Fruit fly (Drosophila melanogaster): Measurements from ENCODE around the gene CG9386.

Gene CG9386

dm6 chr3R:9598099-9598498, 42.9 kb upstream of the CG9386 start (continued):
- TF ChIP-seq zfh2 (GFP tag; optimal IDR thresholded peaks at IDR 0.05) (no peak), Adf1 (GFP tag; IDR thresholded peaks at IDR 0.05) (no peak), dpn (GFP tag; optimal IDR thresholded peaks at IDR 0.05) (peak in 1 of 2 experiments; percentile 20), Ets65A (GFP tag) (no peak), BtbVII (GFP tag; optimal IDR thresholded peaks at IDR 0.05) (no peak), CG1792 (GFP tag; optimal IDR thresholded peaks at IDR 0.05) (no peak), Dbx (GFP tag; IDR thresholded peaks at IDR 0.05) (no peak), crc (GFP tag; optimal IDR thresholded peaks at IDR 0.05) (no peak), chif (GFP tag; optimal IDR thresholded peaks at IDR 0.05) (peak; percentile 56 to 76), CG8924 (tag; optimal IDR thresholded peaks at IDR 0.05) (peak; percentile 46), CG2712 (tag; optimal IDR thresholded peaks at IDR 0.05) (peak; percentile 78), CG11723 (GFP tag; optimal IDR thresholded peaks at IDR 0.05) (peak; percentile 29), so (GFP tag; IDR thresholded peaks at IDR 0.05) (0 out of 3 replicates have a peak, but pooled peaks have one; percentile 15), CG4282 (GFP tag; optimal IDR thresholded peaks at IDR 0.05) (no peak), bsh (GFP tag; optimal IDR thresholded peaks at IDR 0.05) (peak; percentile 67 to 83), CG1603 (tag; optimal IDR thresholded peaks at IDR 0.05) (peak; percentile 82), insv (GFP tag; optimal IDR thresholded peaks at IDR 0.05) (no peak), MTF-1 (GFP tag; optimal IDR thresholded peaks at IDR 0.05; ENCODE audit: borderline replicate concordance) (no peak), gem (tag; optimal IDR thresholded peaks at IDR 0.05) (peak; percentile 78), CG11504 (tag; optimal IDR thresholded peaks at IDR 0.05) (peak; percentile 74), dati (GFP tag; IDR thresholded peaks at IDR 0.05) (no peak), pb (GFP tag; optimal IDR thresholded peaks at IDR 0.05) (no peak), dmrt99B (tag; optimal IDR thresholded peaks at IDR 0.05) (peak; percentile 71), CG10209 (GFP tag; optimal IDR thresholded peaks at IDR 0.05) (peak; percentile 58), CG15601 (tag; optimal IDR thresholded peaks at IDR 0.05) (peak; percentile 19), Ravus (GFP tag; IDR thresholded peaks at IDR 0.05) (no peak), CG30020 (tag; optimal IDR thresholded peaks at IDR 0.05) (no peak), ash1 (GFP tag; optimal IDR thresholded peaks at IDR 0.05) (no peak), nerfin-2 (GFP tag; IDR thresholded peaks at IDR 0.05; ENCODE audit: partially characterized antibody) (no peak), CG15479 (GFP tag; optimal IDR thresholded peaks at IDR 0.05) (no peak), CG8478 (optimal IDR thresholded peaks at IDR 0.05) (no peak), bowl (GFP tag; IDR thresholded peaks at IDR 0.05) (no peak), unpg (GFP tag; optimal IDR thresholded peaks at IDR 0.05) (peak; percentile 63), CG9437 (GFP tag; optimal IDR thresholded peaks at IDR 0.05) (no peak), HLH3B (GFP tag; IDR thresholded peaks at IDR 0.05) (0 out of 2 replicates have a peak, but pooled peaks have one; percentile 31), CG13775 (GFP tag; optimal IDR thresholded peaks at IDR 0.05) (peak; percentile 8), dmrt11E (tag; optimal IDR thresholded peaks at IDR 0.05) (peak; percentile 78), CHES-1-like (GFP tag; optimal IDR thresholded peaks at IDR 0.05) (no peak), CG6175 (GFP tag; IDR thresholded peaks at IDR 0.05) (no peak), CG3163 (GFP tag; optimal IDR thresholded peaks at IDR 0.05) (no peak), CG11398 (GFP tag; optimal IDR thresholded peaks at IDR 0.05) (no peak), danr (GFP tag; IDR thresholded peaks at IDR 0.05) (no peak), CG6683 (GFP tag; optimal IDR thresholded peaks at IDR 0.05) (no peak), CG33213 (GFP tag; optimal IDR thresholded peaks at IDR 0.05) (no peak), CG9817 (tag; optimal IDR thresholded peaks at IDR 0.05) (no peak), H15 (GFP tag; IDR thresholded peaks at IDR 0.05) (no peak), CG13894 (tag; optimal IDR thresholded peaks at IDR 0.05) (no peak), Hmr (GFP tag; optimal IDR thresholded peaks at IDR 0.05) (no peak), MBD-R2 (GFP tag; IDR thresholded peaks at IDR 0.05) (no peak), Blimp-1 (GFP tag; optimal IDR thresholded peaks at IDR 0.05) (peak; percentile 74), CG14441 (GFP tag; IDR thresholded peaks at IDR 0.05) (peak; percentile 18; the same call in 1 of the 2 replicates)

All from whole organism, embryonic.